Worm (Caenorhabditis elegans) whole organism, L4 larva: Measurements from ENCODE around the gene prx-2.
A peak's percentile ranks its signal among the peaks of the same experiment; 100 is the strongest.

ENCODE experiments used
- F37D6.2 ChIP-seq: sonication (generic microtip); optimal IDR thresholded peaks from 2 replicates; lab custom pipeline; 2016; ENCODE audit warnings: mild to moderate bottlenecking, missing genetic modification characterization, missing compliant biosample characterization
- F49E8.2 ChIP-seq: sonication (generic microtip); optimal IDR thresholded peaks from 2 replicates; lab custom pipeline; 2016; ENCODE audit warnings: missing compliant biosample characterization, mild to moderate bottlenecking, missing genetic modification characterization, borderline replicate concordance
- T20F7.1 ChIP-seq: fragments of 200-800 bp; sonication (Bioruptor generic); optimal IDR thresholded peaks from 2 replicates; lab custom pipeline; 2018; ENCODE audit warnings: mild to moderate bottlenecking, missing genetic modification characterization, missing compliant biosample characterization
- Y48G9A.11 ChIP-seq: fragments of 200-800 bp; sonication (Bioruptor generic); IDR thresholded peaks from 2 replicates; pipeline ENCODE4 v1.3.6; 2022; ENCODE audit warnings: missing genetic modification reagents, missing genetic modification characterization, missing compliant biosample characterization
- Y5F2A.4 ChIP-seq: fragments of 200-800 bp; sonication (Bioruptor generic); optimal IDR thresholded peaks from 2 replicates; lab custom pipeline; 2018; ENCODE audit warnings: mild to moderate bottlenecking, missing genetic modification characterization, missing compliant biosample characterization
- ZK337.2 ChIP-seq: fragments of 200-800 bp; sonication (Bioruptor generic); IDR thresholded peaks from 2 replicates; pipeline ENCODE4 v1.3.6; 2022; ENCODE audit warnings: missing genetic modification reagents, missing genetic modification characterization, missing compliant biosample characterization
- ZK546.5 ChIP-seq, 2 experiments: sonication (generic microtip); optimal IDR thresholded peaks; 2 replicates each; lab custom pipeline; 2017; ENCODE audit warnings: missing biosample characterization in 2 of 2, missing genetic modification characterization in 2 of 2
- aha-1 ChIP-seq: fragments of 150-350 bp; peaks from one replicate; lab custom pipeline; 2014; ENCODE audit warnings: missing biosample characterization, missing genetic modification characterization
- attf-4 ChIP-seq: sonication (generic microtip); optimal IDR thresholded peaks from 3 replicates; lab custom pipeline; 2017; ENCODE audit warnings: missing biosample characterization, missing genetic modification characterization
- ceh-20 ChIP-seq: fragments of 200-800 bp; sonication (Bioruptor generic); IDR thresholded peaks from 2 replicates; pipeline ENCODE4 v1.3.6; 2022; ENCODE audit warnings: missing genetic modification reagents, missing genetic modification characterization, missing compliant biosample characterization
- ceh-62 ChIP-seq: sonication (generic microtip); optimal IDR thresholded peaks from 2 replicates; lab custom pipeline; 2017; ENCODE audit warnings: missing biosample characterization, missing genetic modification characterization
- dmd-6 ChIP-seq: fragments of 200-800 bp; sonication (Bioruptor generic); IDR thresholded peaks from 2 replicates; pipeline ENCODE4 v1.3.6; 2022; ENCODE audit warnings: missing genetic modification reagents, missing genetic modification characterization, missing compliant biosample characterization
- dmd-8 ChIP-seq: fragments of 200-800 bp; sonication (Bioruptor generic); IDR thresholded peaks from 2 replicates; pipeline ENCODE4 v1.3.6; 2022; ENCODE audit warnings: missing genetic modification characterization, missing compliant biosample characterization
- dve-1 ChIP-seq: sonication (generic microtip); optimal IDR thresholded peaks from 2 replicates; lab custom pipeline; 2017; ENCODE audit warnings: antibody characterized with exemption, mild to moderate bottlenecking, missing genetic modification characterization, missing compliant biosample characterization; ENCODE audit not compliant: insufficient read depth
- egl-27 ChIP-seq: sonication (generic microtip); optimal IDR thresholded peaks from 3 replicates; lab custom pipeline; 2017; ENCODE audit warnings: missing biosample characterization, missing genetic modification reagents, missing genetic modification characterization
- fos-1 ChIP-seq: fragments of 150-350 bp; optimal IDR thresholded peaks from 2 replicates; lab custom pipeline; 2014; ENCODE audit warnings: missing biosample characterization, missing genetic modification characterization
- hlh-30 ChIP-seq: sonication (generic microtip); optimal IDR thresholded peaks from 2 replicates; lab custom pipeline; 2017; ENCODE audit warnings: antibody characterized with exemption, mild to moderate bottlenecking, missing genetic modification characterization, missing compliant biosample characterization; ENCODE audit not compliant: insufficient read depth
- hmg-1.1 ChIP-seq: fragments of 200-800 bp; sonication (Bioruptor generic); IDR thresholded peaks from 2 replicates; pipeline ENCODE4 v1.3.6; 2022; ENCODE audit warnings: missing genetic modification reagents, missing genetic modification characterization, missing compliant biosample characterization
- lim-7 ChIP-seq: fragments of 200-800 bp; sonication (Bioruptor generic); IDR thresholded peaks from 2 replicates; pipeline ENCODE4 v1.3.6; 2022; ENCODE audit warnings: missing genetic modification characterization, missing compliant biosample characterization
- lin-13 ChIP-seq: fragments of 150-350 bp; optimal IDR thresholded peaks from 2 replicates; lab custom pipeline; 2014; ENCODE audit warnings: missing biosample characterization, missing genetic modification reagents, missing genetic modification characterization
- lin-15B ChIP-seq: fragments of 150-350 bp; sonication (generic microtip); optimal IDR thresholded peaks from 3 replicates; lab custom pipeline; 2014; ENCODE audit warnings: missing biosample characterization, missing genetic modification characterization
- lin-38 ChIP-seq: fragments of 200-800 bp; sonication (Bioruptor generic); IDR thresholded peaks from 2 replicates; pipeline ENCODE4 v1.3.6; 2022; ENCODE audit warnings: missing genetic modification reagents, missing genetic modification characterization, missing compliant biosample characterization
- lin-39 ChIP-seq: fragments of 150-350 bp; optimal IDR thresholded peaks from 2 replicates; lab custom pipeline; 2014; ENCODE audit warnings: missing biosample characterization, missing genetic modification reagents, missing genetic modification characterization
- lir-3 ChIP-seq: sonication (generic microtip); optimal IDR thresholded peaks from 2 replicates; lab custom pipeline; 2016; ENCODE audit warnings: mild to moderate bottlenecking, missing genetic modification characterization, missing compliant biosample characterization
- mxl-3 ChIP-seq: fragments of 200-800 bp; sonication (Bioruptor generic); optimal IDR thresholded peaks from 2 replicates; lab custom pipeline; 2018; ENCODE audit warnings: mild to moderate bottlenecking, missing genetic modification characterization, missing compliant biosample characterization
- nhr-11 ChIP-seq: fragments of 150-350 bp; optimal IDR thresholded peaks from 2 replicates; lab custom pipeline; 2014; ENCODE audit warnings: missing biosample characterization, missing genetic modification characterization
- nhr-28 ChIP-seq: fragments of 150-350 bp; optimal IDR thresholded peaks from 2 replicates; lab custom pipeline; 2014; ENCODE audit warnings: missing biosample characterization, missing genetic modification characterization
- nhr-42 ChIP-seq: fragments of 200-800 bp; sonication (Bioruptor generic); IDR thresholded peaks from 2 replicates; pipeline ENCODE4 v1.3.6; 2022; ENCODE audit warnings: missing genetic modification characterization, missing compliant biosample characterization
- nhr-6 ChIP-seq: fragments of 150-350 bp; optimal IDR thresholded peaks from 2 replicates; lab custom pipeline; 2014; ENCODE audit warnings: missing biosample characterization, missing genetic modification characterization
- nhr-77 ChIP-seq: fragments of 150-350 bp; optimal IDR thresholded peaks from 2 replicates; lab custom pipeline; 2014; ENCODE audit warnings: missing biosample characterization, missing genetic modification characterization
- pha-4 ChIP-seq, 2 experiments: fragments of 150-350 bp in 1 of 2; fragments of 200-800 bp in 1 of 2; sonication (Bioruptor generic) in 1 of 2; IDR thresholded peaks in 1 of 2; optimal IDR thresholded peaks in 1 of 2; 2 replicates each; pipeline versions ENCODE4 v1.3.6 to Lab custom; 2014 to 2022; ENCODE audit warnings: missing genetic modification characterization in 2 of 2, missing genetic modification reagents in 2 of 2, missing biosample characterization in 1 of 2, missing compliant biosample characterization in 1 of 2
- saeg-2 ChIP-seq: fragments of 200-800 bp; sonication (Bioruptor generic); IDR thresholded peaks from 2 replicates; pipeline ENCODE4 v1.3.6; 2022; ENCODE audit warnings: missing genetic modification reagents, missing genetic modification characterization, missing compliant biosample characterization
- sdz-12 ChIP-seq: fragments of 200-800 bp; sonication (Bioruptor generic); optimal IDR thresholded peaks from 2 replicates; lab custom pipeline; 2018; ENCODE audit warnings: mild to moderate bottlenecking, missing genetic modification characterization, missing compliant biosample characterization
- snpc-1.2 ChIP-seq: fragments of 200-800 bp; sonication (Bioruptor generic); IDR thresholded peaks from 2 replicates; pipeline ENCODE4 v1.3.6; 2022; ENCODE audit warnings: missing genetic modification reagents, missing genetic modification characterization, missing compliant biosample characterization
- snpc-4 ChIP-seq: fragments of 150-350 bp; optimal IDR thresholded peaks from 2 replicates; lab custom pipeline; 2014; ENCODE audit warnings: missing biosample characterization, missing genetic modification characterization
- tra-1 ChIP-seq: fragments of 200-800 bp; sonication (Bioruptor generic); IDR thresholded peaks from 2 replicates; pipeline ENCODE4 v1.3.6; 2022; ENCODE audit warnings: missing genetic modification reagents, missing genetic modification characterization, missing compliant biosample characterization
- unc-130 ChIP-seq: sonication (generic microtip); optimal IDR thresholded peaks from 2 replicates; lab custom pipeline; 2016; ENCODE audit warnings: missing genetic modification reagents, missing genetic modification characterization, missing compliant biosample characterization
- unc-39 ChIP-seq: sonication (generic microtip); optimal IDR thresholded peaks from 2 replicates; lab custom pipeline; 2017; ENCODE audit warnings: missing biosample characterization, missing genetic modification characterization
- vab-7 ChIP-seq: fragments of 200-800 bp; sonication (Bioruptor generic); IDR thresholded peaks from 2 replicates; pipeline ENCODE4 v1.3.6; 2022; ENCODE audit warnings: missing genetic modification reagents, missing genetic modification characterization, missing compliant biosample characterization
- zag-1 ChIP-seq: fragments of 150-350 bp; optimal IDR thresholded peaks from 2 replicates; lab custom pipeline; 2014; ENCODE audit warnings: missing biosample characterization, missing genetic modification characterization
- zfp-2 ChIP-seq: sonication (generic microtip); optimal IDR thresholded peaks from 2 replicates; lab custom pipeline; 2016; ENCODE audit warnings: mild to moderate bottlenecking, missing genetic modification characterization, missing compliant biosample characterization
- zfp-3 ChIP-seq: fragments of 200-800 bp; sonication (Bioruptor generic); conservative IDR thresholded peaks from 2 replicates; pipeline ENCODE4 v1.3.6; 2022; ENCODE audit warnings: missing genetic modification reagents, missing genetic modification characterization, missing compliant biosample characterization
- zip-11 ChIP-seq: fragments of 200-800 bp; sonication (Bioruptor generic); IDR thresholded peaks from 2 replicates; pipeline ENCODE4 v1.3.6; 2022; ENCODE audit warnings: missing genetic modification characterization, missing compliant biosample characterization

The prx-2 gene

ce11 chrIV:11692071-11692673 lies 48.2 kb downstream of the prx-2 start (continued):
- no peak for TF ChIP-seq Y5F2A.4 (GFP tag; lab: Kevin White, UChicago)
- peak; percentile 50 for TF ChIP-seq nhr-11 (tag; lab: Kevin White, UChicago)
- no peak for TF ChIP-seq lin-13
- TF ChIP-seq lir-3, result no peak
- TF ChIP-seq egl-27 (tag; lab: Kevin White, UChicago), result no peak
- TF ChIP-seq lin-39, result no peak
- no peak for TF ChIP-seq vab-7 (GFP tag; lab: Robert Waterston, UW)
- TF ChIP-seq dmd-8 (GFP tag; lab: Robert Waterston, UW), result 0 out of 2 replicates have a peak, but pooled peaks have one; percentile 39
- peak; percentile 98 for TF ChIP-seq mxl-3 (GFP tag; lab: Kevin White, UChicago)
- TF ChIP-seq ZK546.5 (tag; optimal IDR thresholded peaks at IDR 0.05; lab: Kevin White, UChicago), result no peak
- no peak for TF ChIP-seq ZK337.2
- TF ChIP-seq attf-4 (tag; lab: Kevin White, UChicago), result no peak
- TF ChIP-seq ceh-62 (tag; lab: Kevin White, UChicago), result no peak
- peak; percentile 58; the same call in 1 of the 2 replicates for TF ChIP-seq pha-4 (GFP tag; IDR thresholded peaks at IDR 0.05; lab: Robert Waterston, UW)
- TF ChIP-seq pha-4 (tag; optimal IDR thresholded peaks at IDR 0.05; lab: Kevin White, UChicago), result no peak
- TF ChIP-seq nhr-6 (tag; lab: Kevin White, UChicago), result peak; percentile 85
- no peak for TF ChIP-seq zag-1 (tag; lab: Kevin White, UChicago)
- peak; percentile 62 for TF ChIP-seq T20F7.1 (GFP tag; lab: Kevin White, UChicago)
- peak; percentile 18 for TF ChIP-seq F37D6.2 (tag; lab: Kevin White, UChicago)
- TF ChIP-seq nhr-42 (GFP tag; lab: Robert Waterston, UW), result 0 out of 2 replicates have a peak, but pooled peaks have one; percentile 55
- peak; percentile 62; the same call in 1 of the 2 replicates for TF ChIP-seq tra-1 (GFP tag; lab: Robert Waterston, UW)

ce11 chrIV:11693493-11693892 lies 49.6 kb downstream of the prx-2 start, which contains the start of gene ZK792.12:
Gene ZK792.12, plus strand, starts transcription at chrIV:11693793.
- TF ChIP-seq unc-39 (tag; lab: Kevin White, UChicago) (no peak), zfp-2 (no peak), saeg-2 (GFP tag; lab: Robert Waterston, UW) (no peak), dmd-6 (no peak), zfp-3 (GFP tag; lab: Robert Waterston, UW) (no peak), tra-1 (GFP tag; lab: Robert Waterston, UW) (no peak), vab-7 (GFP tag; lab: Robert Waterston, UW) (no peak), sdz-12 (GFP tag; lab: Kevin White, UChicago) (no peak), lim-7 (GFP tag; lab: Robert Waterston, UW) (no peak), nhr-6 (tag; lab: Kevin White, UChicago) (no peak), Y5F2A.4 (GFP tag; lab: Kevin White, UChicago) (no peak), zip-11 (no peak), lin-15B (no peak), nhr-77 (no peak), aha-1 (tag; lab: Kevin White, UChicago) (no peak), hmg-1.1 (GFP tag; lab: Robert Waterston, UW) (no peak)

- no peak for TF ChIP-seq dve-1 (tag; lab: Kevin White, UChicago)
- TF ChIP-seq nhr-28, result no peak
- no peak for TF ChIP-seq aha-1 (tag; lab: Kevin White, UChicago)
- no peak for TF ChIP-seq hlh-30 (tag; lab: Kevin White, UChicago)
Measured at ce11 chrIV:11694143-11694542, 50.2 kb downstream of the prx-2 start, which contains the start of gene ZK792.7. Gene ZK792.7, plus strand, starts transcription at chrIV:11694443.

- TF ChIP-seq unc-130 (GFP tag; lab: Kevin White, UChicago), result peak; percentile 60
- TF ChIP-seq aha-1 (tag; lab: Kevin White, UChicago), result peak; percentile 28
- TF ChIP-seq Y48G9A.11 (GFP tag; lab: Robert Waterston, UW), result 0 out of 2 replicates have a peak, but pooled peaks have one; percentile 50
- TF ChIP-seq ceh-20 (GFP tag; lab: Robert Waterston, UW), result no peak
- no peak for TF ChIP-seq fos-1 (tag; lab: Kevin White, UChicago)
- peak; percentile 31; the same call in 1 of the 2 replicates for TF ChIP-seq lin-38 (GFP tag; lab: Robert Waterston, UW)
- no peak for TF ChIP-seq snpc-4
- TF ChIP-seq F49E8.2 (tag; lab: Kevin White, UChicago), result peak; percentile 88
- TF ChIP-seq snpc-1.2, result peak; percentile 60; the same call in 1 of the 2 replicates
- TF ChIP-seq nhr-42 (GFP tag; lab: Robert Waterston, UW), result no peak
Measured at ce11 chrIV:11695634-11696033, 51.7 kb downstream of the prx-2 start.
